Fruit fly (Drosophila melanogaster): ENCODE results near the gene Vps36.
A peak's percentile ranks its signal among the peaks of the same experiment; 100 is the strongest.

The Vps36 gene

DNA sequence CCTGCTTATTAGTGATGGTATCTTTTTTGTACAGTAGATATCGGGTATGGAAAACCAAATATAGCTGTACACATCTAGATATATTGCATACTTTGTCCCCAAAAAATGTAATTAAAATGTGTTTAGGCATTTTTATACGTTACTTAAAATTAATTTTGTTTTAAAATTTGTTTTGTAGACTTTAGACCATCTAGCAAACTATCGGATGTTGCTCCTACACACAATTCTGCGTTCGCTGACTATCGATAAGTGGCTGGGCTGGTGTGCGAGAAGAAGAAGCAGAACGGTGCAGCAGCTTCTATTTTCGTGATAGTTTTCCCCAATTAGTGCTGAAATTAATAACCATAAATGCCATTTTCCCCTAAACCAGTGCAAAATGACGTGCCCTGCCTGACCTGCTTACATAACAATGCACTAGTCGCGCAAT is at the start of gene Vps36, which contains the start of gene Liprin-beta (continued):
- TF ChIP-seq Lpt (GFP tag; optimal IDR thresholded peaks at IDR 0.05) (no peak), Smox (GFP tag; optimal IDR thresholded peaks at IDR 0.05) (peak; percentile 85), CG6276 (GFP tag; optimal IDR thresholded peaks at IDR 0.05) (no peak), salr (GFP tag; optimal IDR thresholded peaks at IDR 0.05) (peak in 1 of 2 experiments; percentile 60), spab (GFP tag; optimal IDR thresholded peaks at IDR 0.05) (no peak), svp (GFP tag) (no peak), OdsH (GFP tag; optimal IDR thresholded peaks at IDR 0.05) (no peak), Hr38 (GFP tag; optimal IDR thresholded peaks at IDR 0.05) (peak; percentile 78)

DNA sequence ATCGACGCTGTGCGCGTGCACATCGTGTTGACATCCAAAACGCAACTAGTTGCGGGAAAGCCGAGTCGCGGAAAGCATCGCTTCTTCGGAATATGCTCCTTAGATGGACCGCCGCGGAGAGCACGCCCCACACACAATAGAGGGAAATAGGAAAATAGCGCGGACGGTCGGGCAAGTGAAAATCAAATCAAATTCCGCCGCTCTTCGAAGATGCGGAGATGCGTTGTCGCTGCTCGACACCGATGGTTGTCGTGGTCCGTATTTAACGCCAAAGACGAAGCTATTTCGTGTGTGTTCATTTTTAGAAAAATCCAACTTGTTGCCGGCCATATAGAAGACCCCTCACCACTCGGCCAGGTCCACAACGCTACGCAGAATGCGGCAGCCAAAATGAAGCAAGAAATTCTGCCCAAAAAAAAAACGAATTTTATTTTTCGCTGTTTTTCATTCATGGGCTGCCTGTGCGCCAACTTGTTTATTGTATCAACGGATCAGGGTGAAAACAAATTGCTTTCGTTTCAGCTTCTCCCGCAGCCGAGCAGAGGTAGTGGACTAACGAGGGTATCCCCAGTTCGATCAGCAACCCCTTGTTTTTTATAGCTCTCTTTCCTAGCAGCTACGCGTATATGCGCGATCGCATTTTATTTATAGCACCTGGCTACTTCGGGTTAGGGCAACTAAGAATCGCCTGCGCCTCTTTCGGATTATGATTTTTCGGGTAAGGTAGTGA is 6.8 kb upstream of the Vps36 start, which contains the start of gene CG10710:
Gene CG10710 (minus strand): TSS at position 51 of the 730 bp plus-strand sequence.
- TF ChIP-seq Hr39 (GFP tag; optimal IDR thresholded peaks at IDR 0.05) (no peak), Hr38 (GFP tag; optimal IDR thresholded peaks at IDR 0.05) (no peak), CG32006 (GFP tag; optimal IDR thresholded peaks at IDR 0.05) (no peak), CG8119 (GFP tag; IDR thresholded peaks at IDR 0.05) (no peak), spab (GFP tag; optimal IDR thresholded peaks at IDR 0.05) (no peak), Gug (GFP tag; IDR thresholded peaks at IDR 0.05) (no peak), CG15336 (GFP tag; IDR thresholded peaks at IDR 0.05) (no peak), fd59A (GFP tag; optimal IDR thresholded peaks at IDR 0.05) (no peak), CG6808 (GFP tag; optimal IDR thresholded peaks at IDR 0.05) (no peak)

DNA sequence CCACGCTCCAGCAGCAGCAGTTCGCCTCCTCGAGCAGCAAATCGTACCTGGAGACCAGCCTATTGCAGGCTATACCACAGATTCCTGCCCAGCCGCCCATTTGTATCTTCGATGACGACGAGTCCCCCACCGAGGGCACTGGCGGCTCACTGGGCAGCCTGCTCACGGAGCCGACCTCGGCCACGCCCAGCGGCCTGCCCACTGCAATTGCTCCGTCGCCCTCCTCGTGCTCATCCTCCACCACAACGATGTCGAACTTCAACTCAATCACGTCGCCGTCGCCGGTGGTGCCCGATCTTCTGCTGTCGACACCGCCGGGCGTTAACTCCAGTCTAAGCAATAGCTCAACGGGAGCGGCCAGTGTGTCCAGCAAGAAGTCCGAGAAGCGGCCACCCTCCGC is 9.3 kb downstream of the Vps36 start:
- no peak for TF ChIP-seq Met (GFP tag; optimal IDR thresholded peaks at IDR 0.05)
- no peak for TF ChIP-seq fd59A (GFP tag; optimal IDR thresholded peaks at IDR 0.05)
- TF ChIP-seq cyc (GFP tag; optimal IDR thresholded peaks at IDR 0.05), result no peak
- TF ChIP-seq CG32006 (GFP tag; optimal IDR thresholded peaks at IDR 0.05), result no peak

DNA sequence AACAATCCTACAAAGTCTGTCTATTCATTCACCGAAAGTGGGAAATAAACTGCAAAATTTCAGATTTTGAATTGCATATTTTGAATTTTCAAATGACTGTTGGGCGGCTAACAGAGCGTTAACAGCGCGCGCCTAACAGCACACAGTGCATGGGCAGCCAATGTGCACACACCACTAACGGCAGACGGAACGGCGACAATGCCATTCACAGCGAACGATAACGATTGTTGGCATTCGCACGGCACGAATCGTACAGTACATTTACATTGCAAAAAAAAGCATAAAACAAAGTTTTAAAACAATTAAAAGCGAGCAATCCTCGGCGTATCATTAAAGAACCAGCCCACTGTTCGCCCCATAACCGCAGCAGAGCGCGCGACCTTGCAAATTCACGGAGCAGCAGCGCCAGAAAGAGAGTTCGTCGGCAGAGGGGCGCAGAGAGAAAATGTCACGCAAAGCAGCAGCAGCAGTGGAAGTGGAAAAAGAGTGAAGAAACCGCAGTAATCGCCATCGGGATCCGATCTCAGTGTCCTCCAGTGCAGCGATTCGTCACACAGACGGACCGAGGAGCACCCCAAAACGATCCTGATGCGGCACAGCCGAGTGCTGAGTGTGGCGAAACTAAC is 10.3 kb downstream of the Vps36 start, which contains the start of gene Spt20:
Gene Spt20 (plus strand): TSS at position 224 of the 626 bp plus-strand sequence.
- TF ChIP-seq Ets21C (GFP tag; optimal IDR thresholded peaks at IDR 0.05) (no peak), Hr4 (GFP tag; optimal IDR thresholded peaks at IDR 0.05) (no peak), vri (GFP tag; optimal IDR thresholded peaks at IDR 0.05) (no peak), achi (GFP tag; optimal IDR thresholded peaks at IDR 0.05) (no peak), CG6163 (GFP tag; IDR thresholded peaks at IDR 0.05) (peak; percentile 26; the same call in 1 of the 3 replicates), CG15336 (GFP tag; IDR thresholded peaks at IDR 0.05) (0 out of 2 replicates have a peak, but pooled peaks have one; percentile 17), Gug (GFP tag; IDR thresholded peaks at IDR 0.05) (0 out of 2 replicates have a peak, but pooled peaks have one; percentile 18), CG3919 (GFP tag; optimal IDR thresholded peaks at IDR 0.05) (no peak)

DNA sequence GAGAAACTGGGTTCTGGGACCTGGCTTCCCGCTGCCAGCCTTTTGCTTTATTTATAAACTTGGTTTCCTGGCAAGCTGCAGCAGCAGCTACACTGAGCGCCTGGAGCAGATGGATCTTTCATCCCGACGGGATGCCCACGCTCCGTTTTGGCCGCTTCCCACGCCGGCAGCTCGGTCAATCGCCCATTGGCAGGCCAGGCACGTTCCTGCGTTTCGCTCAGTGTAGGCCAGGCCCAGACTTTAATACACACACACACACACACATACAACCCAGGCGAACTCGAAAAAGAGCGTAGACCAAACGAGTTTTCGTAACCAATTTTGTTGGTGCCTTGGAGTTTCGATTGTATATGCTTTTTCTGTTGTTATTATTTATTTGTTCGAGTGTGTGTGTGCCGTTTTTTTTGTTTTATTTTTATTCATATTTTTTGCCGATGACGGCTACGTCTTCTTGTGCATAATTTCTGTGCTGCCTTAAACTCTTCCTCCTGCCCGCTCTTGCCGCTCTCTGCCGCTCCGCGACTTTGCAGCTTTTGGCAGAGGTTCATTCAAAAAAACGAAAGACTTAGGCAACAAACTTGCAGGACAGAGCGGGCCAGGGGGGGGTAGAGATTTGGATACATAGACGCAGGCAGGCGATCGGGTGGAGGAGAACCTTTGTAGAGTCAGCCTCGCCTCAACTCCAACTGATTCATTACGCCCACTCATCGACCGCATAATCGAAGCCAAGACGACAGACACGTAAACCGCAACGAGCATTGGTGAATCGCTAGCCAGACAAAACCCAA is 12.8 kb downstream of the Vps36 start:
- TF ChIP-seq Met (GFP tag; optimal IDR thresholded peaks at IDR 0.05), result peak; percentile 89
- TF ChIP-seq CG6808 (GFP tag; optimal IDR thresholded peaks at IDR 0.05), result peak; percentile 89
- no peak for TF ChIP-seq pdm3 (GFP tag; optimal IDR thresholded peaks at IDR 0.05)
- peak; percentile 82 for TF ChIP-seq CG6854 (GFP tag; optimal IDR thresholded peaks at IDR 0.05)
- TF ChIP-seq CG7368 (GFP tag; optimal IDR thresholded peaks at IDR 0.05), result no peak
- peak; percentile 87 for TF ChIP-seq Sox14 (GFP tag; optimal IDR thresholded peaks at IDR 0.05)
- TF ChIP-seq Ets96B (tag; optimal IDR thresholded peaks at IDR 0.05), result peak; percentile 82
- TF ChIP-seq fd59A (GFP tag; optimal IDR thresholded peaks at IDR 0.05), result peak; percentile 84
- TF ChIP-seq salr (GFP tag; optimal IDR thresholded peaks at IDR 0.05), result peak; percentile 59 to 81
- TF ChIP-seq CG8119 (GFP tag; IDR thresholded peaks at IDR 0.05), result peak; percentile 66
- no peak for TF ChIP-seq achi (GFP tag; optimal IDR thresholded peaks at IDR 0.05)
- TF ChIP-seq Sox102F (GFP tag; optimal IDR thresholded peaks at IDR 0.05), result peak; percentile 82
- TF ChIP-seq Gug (GFP tag; IDR thresholded peaks at IDR 0.05), result peak; percentile 46; the same call in 1 of the 2 replicates
- peak; percentile 66 for TF ChIP-seq dac (GFP tag; optimal IDR thresholded peaks at IDR 0.05)
- no peak for TF ChIP-seq Hr38 (GFP tag; optimal IDR thresholded peaks at IDR 0.05)
- TF ChIP-seq cyc (GFP tag; optimal IDR thresholded peaks at IDR 0.05), result peak; percentile 87
- peak; percentile 77 for TF ChIP-seq net (GFP tag; optimal IDR thresholded peaks at IDR 0.05)
- no peak for TF ChIP-seq fkh (GFP tag; optimal IDR thresholded peaks at IDR 0.05)
- peak; percentile 87 for TF ChIP-seq CG3919 (GFP tag; optimal IDR thresholded peaks at IDR 0.05)
- no peak for TF ChIP-seq OdsH (GFP tag; optimal IDR thresholded peaks at IDR 0.05)
- TF ChIP-seq Sox15 (GFP tag; optimal IDR thresholded peaks at IDR 0.05), result peak; percentile 39
- peak; percentile 82 for TF ChIP-seq CG6792 (GFP tag; optimal IDR thresholded peaks at IDR 0.05)
- peak; percentile 85 for TF ChIP-seq CG3032 (tag; optimal IDR thresholded peaks at IDR 0.05)
- peak; percentile 77 for TF ChIP-seq CG32006 (GFP tag; optimal IDR thresholded peaks at IDR 0.05)
- TF ChIP-seq lz (GFP tag; optimal IDR thresholded peaks at IDR 0.05), result peak; percentile 87
- peak; percentile 77 for TF ChIP-seq eg (GFP tag; IDR thresholded peaks at IDR 0.05)
